Fruit fly (Drosophila melanogaster): ENCODE measurements around the gene CG31517.
A peak's percentile ranks its signal among the peaks of the same experiment; 100 is the strongest.

CG31517 gene

DNA sequence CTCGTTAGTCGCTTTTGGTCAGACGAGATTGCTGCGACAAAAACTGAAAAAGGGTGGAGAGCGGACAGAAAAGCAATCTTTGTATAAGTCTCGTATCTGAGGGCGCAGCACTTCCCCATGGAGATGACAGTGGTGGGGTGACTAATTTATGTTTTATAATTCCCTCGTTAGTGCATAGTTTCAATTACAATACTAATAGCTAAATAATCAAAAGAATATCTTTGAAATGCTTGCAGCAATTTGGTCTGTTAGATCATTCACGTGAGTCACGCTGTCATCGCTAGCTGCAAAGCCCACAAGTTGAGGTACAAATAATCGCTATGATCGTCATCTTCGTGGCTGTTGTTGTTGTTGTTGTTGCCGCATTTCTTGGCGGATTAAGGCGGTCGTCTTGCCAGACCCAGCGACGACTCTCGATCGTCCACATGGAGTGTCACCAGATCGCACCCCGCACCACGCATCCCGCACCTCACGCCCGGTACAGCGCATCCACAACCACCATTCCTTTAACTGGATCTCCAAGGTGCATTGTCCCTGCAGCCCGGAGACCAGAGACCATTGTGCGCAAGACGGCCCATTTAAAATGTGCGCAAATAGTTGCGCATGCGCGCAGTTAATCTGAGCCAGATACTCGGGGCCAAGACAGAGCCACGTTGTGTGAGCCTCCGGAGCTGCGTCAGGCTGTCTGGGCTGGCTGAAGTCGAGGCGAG is 26.3 kb upstream of the CG31517 start (continued):
- no peak for TF ChIP-seq Hand (GFP tag; optimal IDR thresholded peaks at IDR 0.05)
- TF ChIP-seq Xrp1 (GFP tag; IDR thresholded peaks at IDR 0.05): peak; percentile 75
- no peak for TF ChIP-seq CG10274 (GFP tag; optimal IDR thresholded peaks at IDR 0.05)
- peak; percentile 37 for TF ChIP-seq dmrt99B (tag; optimal IDR thresholded peaks at IDR 0.05)
- no peak for TF ChIP-seq CG18011 (GFP tag; optimal IDR thresholded peaks at IDR 0.05)
- peak; percentile 28 for TF ChIP-seq CG1603 (tag; optimal IDR thresholded peaks at IDR 0.05)
- peak; percentile 47 for TF ChIP-seq CG14710 (tag; optimal IDR thresholded peaks at IDR 0.05)
- no peak for TF ChIP-seq CG8388 (GFP tag; optimal IDR thresholded peaks at IDR 0.05)
- TF ChIP-seq Tbp (GFP tag; optimal IDR thresholded peaks at IDR 0.05): no peak
- TF ChIP-seq oc (tag; optimal IDR thresholded peaks at IDR 0.05): peak; percentile 63
- TF ChIP-seq Mrtf (GFP tag; IDR thresholded peaks at IDR 0.05): no peak
- TF ChIP-seq vvl (GFP tag; IDR thresholded peaks at IDR 0.05): peak; percentile 75
- TF ChIP-seq tup (GFP tag; optimal IDR thresholded peaks at IDR 0.05): no peak
- TF ChIP-seq phol (tag; optimal IDR thresholded peaks at IDR 0.05): peak; percentile 25
- TF ChIP-seq sr (GFP tag; IDR thresholded peaks at IDR 0.05): no peak
- no peak for TF ChIP-seq Atf-2 (GFP tag; optimal IDR thresholded peaks at IDR 0.05)
- TF ChIP-seq zf30C (GFP tag; optimal IDR thresholded peaks at IDR 0.05): no peak
- TF ChIP-seq CG9437 (GFP tag; optimal IDR thresholded peaks at IDR 0.05): no peak
- TF ChIP-seq ewg (GFP tag; optimal IDR thresholded peaks at IDR 0.05): no peak
- no peak for TF ChIP-seq pan (optimal IDR thresholded peaks at IDR 0.05)
- TF ChIP-seq pan (GFP tag; optimal IDR thresholded peaks at IDR 0.05 in 1 of 2, IDR thresholded peaks at IDR 0.05 in 1 of 2): peak in 1 of 2 experiments; percentile 26
- TF ChIP-seq CG34422 (GFP tag; IDR thresholded peaks at IDR 0.05): peak; percentile 68; the same call in 2 of the 3 replicates
- no peak for TF ChIP-seq CG42726 (GFP tag; IDR thresholded peaks at IDR 0.05; ENCODE audit: partially characterized antibody)
- peak; percentile 36 for TF ChIP-seq CG17829 (tag; optimal IDR thresholded peaks at IDR 0.05)
- no peak for TF ChIP-seq Dref (GFP tag; IDR thresholded peaks at IDR 0.05)
- peak; percentile 25; the same call in 1 of the 2 replicates for TF ChIP-seq CG31441 (GFP tag; IDR thresholded peaks at IDR 0.05)
- TF ChIP-seq Nf-YB (GFP tag; optimal IDR thresholded peaks at IDR 0.05): no peak
- 0 out of 3 replicates have a peak, but pooled peaks have one; percentile 28 for TF ChIP-seq Optix (GFP tag; IDR thresholded peaks at IDR 0.05)
- no peak for TF ChIP-seq jing (GFP tag; optimal IDR thresholded peaks at IDR 0.05)
- TF ChIP-seq Pdp1 (GFP tag; optimal IDR thresholded peaks at IDR 0.05): no peak
- TF ChIP-seq gsb (GFP tag; IDR thresholded peaks at IDR 0.05): no peak
- TF ChIP-seq CG6854 (GFP tag; optimal IDR thresholded peaks at IDR 0.05): no peak
- no peak for TF ChIP-seq BtbVII (GFP tag; optimal IDR thresholded peaks at IDR 0.05)
- no peak for TF ChIP-seq Atf3 (GFP tag; optimal IDR thresholded peaks at IDR 0.05)
- TF ChIP-seq Rx (GFP tag; IDR thresholded peaks at IDR 0.05): no peak
- TF ChIP-seq CG1233 (GFP tag; optimal IDR thresholded peaks at IDR 0.05): no peak
- 0 out of 3 replicates have a peak, but pooled peaks have one; percentile 22 for TF ChIP-seq HLH4C (GFP tag; IDR thresholded peaks at IDR 0.05; ENCODE audit: partially characterized antibody)
- no peak for TF ChIP-seq CG16815 (GFP tag; optimal IDR thresholded peaks at IDR 0.05)
- TF ChIP-seq CG34376 (GFP tag; optimal IDR thresholded peaks at IDR 0.05): no peak
- no peak for TF ChIP-seq ham (GFP tag; IDR thresholded peaks at IDR 0.05)
- peak; percentile 49 for TF ChIP-seq CG18262 (tag; optimal IDR thresholded peaks at IDR 0.05)
- TF ChIP-seq Ssrp (tag; optimal IDR thresholded peaks at IDR 0.05): no peak
- TF ChIP-seq sna (GFP tag; IDR thresholded peaks at IDR 0.05; ENCODE audit: partially characterized antibody): peak; percentile 33; the same call in 1 of the 2 replicates
- no peak for TF ChIP-seq CG12236 (GFP tag; optimal IDR thresholded peaks at IDR 0.05)
- TF ChIP-seq row (GFP tag; IDR thresholded peaks at IDR 0.05): peak; percentile 44
- 0 out of 3 replicates have a peak, but pooled peaks have one; percentile 46 for TF ChIP-seq vnd (GFP tag; IDR thresholded peaks at IDR 0.05; ENCODE audit: partially characterized antibody)
- peak; percentile 5 for TF ChIP-seq CG9727 (GFP tag; optimal IDR thresholded peaks at IDR 0.05)
- peak; percentile 33; the same call in 1 of the 2 replicates for TF ChIP-seq hbn (GFP tag; IDR thresholded peaks at IDR 0.05; ENCODE audit: partially characterized antibody)
- TF ChIP-seq CG10959 (GFP tag; IDR thresholded peaks at IDR 0.05): no peak

Measured in whole organism, embryonic.